Fruit fly (Drosophila melanogaster) Kc167 (cell line): Measurements from ENCODE around the gene Taf3.

ENCODE experiments used
- insv ChIP-seq: fragments of >200 bp; optimal IDR thresholded peaks from 3 replicates; lab custom pipeline; 2018; ENCODE audit warnings: missing external identifiers
- psq ChIP-seq: fragments of >200 bp; optimal IDR thresholded peaks from 2 replicates; lab custom pipeline; 2017; ENCODE audit warnings: missing external identifiers

dm6 chr4:458608-459007 is 8.0 kb downstream of the Taf3 start:
- no peak for TF ChIP-seq insv (lab: Kevin White, UChicago)
- TF ChIP-seq psq (lab: Kevin White, UChicago) = no peak
